ENCODE assay signal across 2 worm cellular contexts in genomic region chrV:13363415-13363814, ce11.
TF ChIP-seq lines count a peak whose summit lies in the region.

Gene srg-46 (plus strand): TSS chrV:13363715.

TF ChIP-seq in whole organism, L1 larva, 84 proteins besides CTCF, POLR2A, EP300 and RAD21:
- TF ChIP-seq blmp-1 (tag; optimal IDR thresholded peaks at IDR 0.05; lab: Kevin White, UChicago) (no peak), nhr-20 (tag; optimal IDR thresholded peaks at IDR 0.05; lab: Kevin White, UChicago) (no peak), ceh-8 (GFP tag; optimal IDR thresholded peaks at IDR 0.05; lab: Kevin White, UChicago) (peak; percentile 21), nhr-90 (tag; optimal IDR thresholded peaks at IDR 0.05; lab: Kevin White, UChicago; ENCODE audit: poor library complexity) (no peak), lir-3 (tag; optimal IDR thresholded peaks at IDR 0.05; lab: Kevin White, UChicago; ENCODE audit: poor library complexity) (no peak), zag-1 (tag; optimal IDR thresholded peaks at IDR 0.05; lab: Kevin White, UChicago) (no peak), tbx-2 (tag; optimal IDR thresholded peaks at IDR 0.05; lab: Kevin White, UChicago) (no peak)
TF ChIP-seq in whole organism, L1 larva: peak in this region for 1.

TF ChIP-seq in whole organism, L4 larva, 104 proteins besides CTCF, POLR2A, EP300 and RAD21:
- TF ChIP-seq aha-1 (tag; lab: Kevin White, UChicago) = peak; percentile 31
- TF ChIP-seq mdt-29 (GFP tag; IDR thresholded peaks at IDR 0.05; lab: Robert Waterston, UW) = no peak

Comparison
In these comparisons a context has a peak if more than half of its experiments do, and no peak if none do; other contexts are left out.
1. Of the 29 proteins assayed by ChIP-seq in both whole organism, L4 larva and whole organism, L1 larva: peak only in whole organism, L4 larva: aha-1; only in whole organism, L1 larva: none; in both: none; in neither: 28.